Fruit fly (Drosophila melanogaster) ovary, adult (tissue): ENCODE measurements around the gene CG18598.
A peak's percentile ranks its signal among the peaks of the same experiment; 100 is the strongest.

Experiments used
- CG17801 ChIP-seq: fragments of 200-800 bp; optimal IDR thresholded peaks from 2 replicates; lab custom pipeline; 2019; ENCODE audit warnings: missing biosample characterization, mild to moderate bottlenecking, missing genetic modification characterization, moderate library complexity; ENCODE audit not compliant: partially characterized antibody

Gene CG18598

DNA sequence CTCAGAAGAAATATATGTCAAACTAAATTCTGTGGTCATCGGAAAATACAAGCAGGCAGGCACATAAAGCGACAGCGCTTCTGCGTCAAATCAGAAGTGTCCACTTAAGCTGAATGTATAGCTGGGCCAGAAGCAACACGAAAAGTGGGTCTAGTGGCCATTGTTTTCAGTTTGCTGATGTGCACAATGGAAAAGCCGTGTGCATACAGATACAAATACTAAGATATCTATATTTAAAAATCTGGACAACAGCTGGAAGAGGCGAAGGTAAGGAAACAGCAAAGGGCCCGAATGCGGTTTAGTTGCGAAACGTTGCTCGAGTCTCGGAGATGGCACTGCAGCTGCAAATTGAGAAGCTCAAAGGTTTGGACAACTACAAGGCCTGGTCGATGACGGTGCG is at the start of gene CG18598:
Gene CG18598, plus strand, starts transcription at position 301 of the 400 bp plus-strand sequence.
- no peak for TF ChIP-seq CG17801 (GFP tag; lab: Kevin White, UChicago)

DNA sequence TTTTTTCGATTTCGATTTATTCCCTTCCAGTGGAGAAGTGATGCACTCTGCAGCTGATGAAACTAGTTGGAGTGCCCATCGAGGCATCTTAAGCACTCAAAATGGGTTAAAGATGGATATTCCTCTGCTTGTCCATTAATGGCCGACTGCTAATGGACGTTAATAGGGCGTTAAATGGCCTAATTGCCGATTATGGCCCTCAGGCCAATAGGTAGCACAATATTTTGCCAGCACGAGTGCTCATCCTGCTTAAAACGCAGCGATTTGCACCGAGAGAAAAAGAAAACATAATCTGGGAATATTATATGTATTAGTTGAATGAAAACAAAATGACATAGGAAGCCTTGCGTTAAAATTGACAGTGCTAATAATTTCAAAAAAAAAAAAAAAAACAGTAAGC is 42.4 kb upstream of the CG18598 start, which contains the start of gene CG44158:
Gene CG44158, plus strand, starts transcription at position 301 of the 400 bp plus-strand sequence.
- no peak for TF ChIP-seq CG17801 (GFP tag; lab: Kevin White, UChicago)

- TF ChIP-seq CG17801 (GFP tag; lab: Kevin White, UChicago) = peak; percentile 36
Measured at dm6 chr3R:18215300-18215699, 35.6 kb upstream of the CG18598 start.

DNA sequence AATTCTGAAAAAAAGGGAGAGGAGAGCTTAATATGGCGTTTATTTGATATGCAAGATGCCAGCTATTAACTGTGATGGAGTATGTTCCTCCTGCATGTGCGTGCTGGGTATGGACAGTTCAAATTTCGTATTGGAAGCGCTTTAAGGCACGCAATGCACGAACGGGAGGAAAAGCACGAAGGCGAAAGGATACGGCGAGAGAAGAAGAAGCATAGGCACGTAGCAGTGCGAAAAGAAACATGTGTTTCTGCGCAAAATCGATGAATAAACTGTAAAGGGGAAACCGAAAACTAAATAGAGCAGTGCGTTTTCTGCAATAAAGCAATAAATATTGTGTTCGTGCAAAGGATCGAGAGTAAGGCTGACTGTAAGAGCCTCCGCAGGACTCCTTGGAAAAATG is 35.0 kb upstream of the CG18598 start, which contains the start of gene CG14314:
Gene CG14314, plus strand, starts transcription at position 243 of the 400 bp plus-strand sequence.
- TF ChIP-seq CG17801 (GFP tag; lab: Kevin White, UChicago) = no peak

DNA sequence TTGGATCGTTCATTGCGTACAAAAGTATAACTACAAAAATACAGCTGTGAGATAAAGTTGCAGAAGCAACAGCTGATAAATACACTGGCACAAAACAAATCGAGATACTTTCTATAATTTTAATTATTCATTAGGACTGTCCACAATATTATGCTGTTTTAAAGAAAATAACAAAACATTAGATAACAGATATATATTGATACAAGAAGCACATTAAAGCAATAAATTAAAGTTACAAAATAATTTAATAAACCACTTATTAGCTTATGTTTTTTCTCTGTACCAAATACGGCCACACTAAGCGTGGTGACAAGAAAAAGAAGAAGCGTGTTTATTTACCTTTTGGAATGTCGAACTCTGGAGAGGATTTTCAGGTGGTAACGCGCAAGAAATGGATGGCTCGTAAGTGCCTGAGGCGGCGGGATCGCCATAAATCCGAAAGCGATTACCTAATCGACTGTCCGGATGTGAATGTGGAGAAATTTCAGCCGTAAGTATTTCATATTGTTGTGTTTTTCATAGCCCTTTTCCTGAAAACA is 30.6 kb upstream of the CG18598 start, which contains the start of the genes CG7988 and CG7183:
Gene CG7988, plus strand, starts transcription at position 316 of the 539 bp plus-strand sequence.
Gene CG7183, minus strand, starts transcription at position 489 of the 539 bp plus-strand sequence.
- TF ChIP-seq CG17801 (GFP tag; lab: Kevin White, UChicago) = peak; percentile 98

- TF ChIP-seq CG17801 (GFP tag; lab: Kevin White, UChicago) = peak; percentile 73
Measured at dm6 chr3R:18223434-18223833, 27.5 kb upstream of the CG18598 start, which contains the start of the genes mTerf5 and Non3. Gene mTerf5 (minus strand): TSS chr3R:18223682. Gene Non3 (plus strand): TSS chr3R:18223722.

DNA sequence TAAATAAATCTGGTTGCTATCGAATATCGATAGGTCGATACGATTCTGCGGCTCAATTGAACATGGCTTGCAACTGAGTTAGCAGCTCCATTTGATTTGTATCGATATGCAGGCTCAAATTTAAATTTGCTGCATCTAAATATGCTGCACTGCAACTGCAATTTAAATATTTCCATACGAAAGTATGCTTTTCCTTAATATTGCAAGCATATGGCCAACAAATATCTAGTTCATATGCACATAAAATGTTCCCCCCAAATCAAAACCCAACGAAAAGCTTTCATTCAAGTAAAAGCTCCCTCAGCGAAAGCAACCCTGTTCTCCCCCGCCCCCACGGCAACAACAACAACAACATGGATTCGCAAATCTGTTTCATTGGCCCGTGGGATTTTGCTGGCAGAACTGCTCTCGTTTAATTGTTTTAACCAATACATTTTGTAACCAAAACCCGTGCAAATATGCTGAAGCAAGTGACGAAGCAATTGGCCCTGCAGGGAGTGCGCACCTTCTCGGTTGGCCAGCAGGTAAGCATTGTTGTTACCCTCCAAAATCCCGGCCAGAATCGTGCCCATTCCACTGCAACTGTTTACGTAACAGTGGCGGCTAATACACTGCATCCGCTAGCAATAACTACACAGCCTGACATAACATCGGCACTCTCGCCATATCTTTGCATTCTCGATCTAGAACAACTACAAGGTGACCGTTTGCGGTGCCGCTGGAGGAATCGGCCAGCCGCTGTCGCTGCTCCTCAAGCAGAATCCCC is 24.7 kb upstream of the CG18598 start, which contains the start of the genes CG7168 and Mdh2:
Gene CG7168, minus strand, starts transcription at position 40 of the 766 bp plus-strand sequence.
Gene Mdh2, plus strand, starts transcription at position 354 of the 766 bp plus-strand sequence.
- TF ChIP-seq CG17801 (GFP tag; lab: Kevin White, UChicago) = peak; percentile 12

- TF ChIP-seq CG17801 (GFP tag; lab: Kevin White, UChicago) = no peak
Measured at dm6 chr3R:18226809-18227157, 24.1 kb upstream of the CG18598 start.

DNA sequence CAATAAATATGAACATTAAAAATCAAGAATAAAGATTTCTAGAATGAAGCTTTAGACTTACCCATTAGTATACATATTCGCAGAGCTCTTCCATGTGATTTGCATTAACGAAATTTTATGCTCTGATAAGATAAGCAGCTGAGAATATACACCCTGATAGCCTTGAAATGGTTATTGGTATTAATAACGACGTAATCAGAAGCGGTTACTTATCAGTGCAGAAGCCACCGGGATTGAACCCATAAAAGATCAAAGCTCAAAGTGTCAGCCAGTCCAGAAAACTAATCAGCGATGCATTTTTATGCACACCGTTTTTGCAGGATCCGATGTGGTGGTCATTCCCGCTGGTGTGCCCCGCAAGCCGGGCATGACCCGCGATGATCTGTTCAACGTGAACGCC is 23.5 kb upstream of the CG18598 start:
- TF ChIP-seq CG17801 (GFP tag; lab: Kevin White, UChicago) = no peak

dm6 chr3R:18228713-18229222 is 22.1 kb upstream of the CG18598 start:
- no peak for TF ChIP-seq CG17801 (GFP tag; lab: Kevin White, UChicago)

dm6 chr3R:18230229-18230628 is 20.7 kb upstream of the CG18598 start:
- no peak for TF ChIP-seq CG17801 (GFP tag; lab: Kevin White, UChicago)

DNA sequence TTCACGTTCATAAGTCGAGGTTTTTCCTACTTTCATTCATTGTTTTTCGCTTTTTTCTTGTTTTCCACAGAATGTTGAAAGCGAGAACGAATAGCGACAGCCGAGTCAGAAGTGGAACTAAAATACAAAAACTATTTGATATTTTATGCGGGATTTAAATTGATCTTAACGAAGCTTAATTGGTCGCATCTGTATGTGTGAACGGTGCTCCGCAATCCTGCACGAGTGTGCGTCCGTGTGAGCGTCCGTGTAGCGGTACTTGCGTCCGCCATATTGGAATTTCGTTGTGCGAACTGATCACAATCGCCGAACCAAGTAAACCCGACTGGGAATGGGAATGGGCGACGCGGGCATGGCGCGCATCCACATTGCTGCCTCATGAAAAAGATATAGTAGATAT is 18.7 kb upstream of the CG18598 start:
- TF ChIP-seq CG17801 (GFP tag; lab: Kevin White, UChicago) = no peak

dm6 chr3R:18234699-18235257 is 16.1 kb upstream of the CG18598 start:
- no peak for TF ChIP-seq CG17801 (GFP tag; lab: Kevin White, UChicago)

DNA sequence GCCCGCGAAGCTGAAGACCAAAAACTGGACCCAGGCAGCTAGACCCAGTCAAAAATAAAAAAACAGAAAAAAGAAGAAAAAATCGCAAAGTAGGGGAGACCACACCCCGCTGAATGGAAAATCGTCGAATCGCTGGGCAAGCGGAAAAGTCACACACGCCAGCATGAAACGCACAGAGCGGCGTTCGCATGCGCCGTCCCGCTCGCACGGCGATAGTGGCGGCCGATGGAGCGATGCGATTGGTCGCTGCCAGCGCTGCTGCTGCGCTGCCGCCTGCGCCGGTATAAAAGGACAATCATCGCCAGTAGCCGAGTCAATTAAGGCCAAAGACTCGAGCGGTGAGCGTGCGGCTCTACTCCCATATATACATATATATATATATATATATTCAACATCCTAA is 15.0 kb upstream of the CG18598 start, which contains the start of gene repo:
Gene repo, plus strand, starts transcription at position 314 of the 400 bp plus-strand sequence.
- TF ChIP-seq CG17801 (GFP tag; lab: Kevin White, UChicago) = no peak
